Worm (Caenorhabditis elegans) whole organism, young adult: ENCODE results near the gene C54F6.6.

Source experiments
- Y79H2A.3 ChIP-seq: fragments of 200-800 bp; sonication (Bioruptor generic); conservative IDR thresholded peaks from 2 replicates; pipeline ENCODE4 v1.3.6; 2022; ENCODE audit warnings: missing genetic modification reagents, missing genetic modification characterization, missing compliant biosample characterization
- ama-1 ChIP-seq, 3 experiments: fragments of 150-350 bp in 1 of 3; sonication (generic microtip) in 2 of 3; optimal IDR thresholded peaks; 2 replicates each; lab custom pipeline; 2014 to 2018; ENCODE audit warnings: missing biosample characterization in 2 of 3, missing genetic modification characterization in 2 of 3, missing genetic modification reagents in 2 of 3
- madf-3 ChIP-seq: fragments of 200-800 bp; sonication (Bioruptor generic); IDR thresholded peaks from 2 replicates; pipeline ENCODE4 v1.3.6; 2022; ENCODE audit warnings: missing genetic modification reagents, missing genetic modification characterization, missing compliant biosample characterization

DNA sequence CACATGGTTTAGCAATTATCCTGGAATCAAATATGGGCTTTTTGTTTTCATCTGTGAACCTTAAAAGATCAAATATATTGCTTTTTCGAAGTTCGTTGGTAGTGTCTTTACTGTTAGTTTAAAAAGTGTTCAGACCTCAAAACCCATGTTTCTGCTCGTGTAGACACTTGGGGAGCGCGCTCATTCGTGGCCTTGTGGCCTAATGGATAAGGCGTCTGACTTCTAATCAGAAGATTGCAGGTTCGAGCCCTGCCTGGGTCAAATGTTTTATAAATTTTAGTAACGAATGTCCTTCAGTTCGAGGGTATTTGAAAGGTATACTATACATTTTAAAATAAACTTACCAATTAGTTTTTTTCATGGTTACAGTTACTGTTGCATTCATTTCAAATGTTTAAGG lies 17.3 kb upstream of the C54F6.6 start:
- TF ChIP-seq madf-3 (GFP tag; lab: Robert Waterston, UW) (no peak), ama-1 (optimal IDR thresholded peaks at IDR 0.05; lab: Kevin White, UChicago) (no peak), ama-1 (GFP tag; optimal IDR thresholded peaks at IDR 0.05; lab: Kevin White, UChicago) (no peak), Y79H2A.3 (GFP tag; lab: Robert Waterston, UW) (no peak)
